Worm (Caenorhabditis elegans) whole organism, young adult: Measurements from ENCODE around the gene F53G2.12.

Experiments used
- F37B4.10 ChIP-seq: fragments of 200-800 bp; sonication (Bioruptor generic); IDR thresholded peaks from 2 replicates; pipeline ENCODE4 v1.3.6; 2022; ENCODE audit warnings: missing genetic modification characterization, missing compliant biosample characterization
- Y67H2A.10 ChIP-seq: fragments of 200-800 bp; sonication (Bioruptor generic); conservative IDR thresholded peaks from 2 replicates; pipeline ENCODE4 v1.3.6; 2022; ENCODE audit warnings: missing genetic modification reagents, missing genetic modification characterization, missing compliant biosample characterization
- attf-6 ChIP-seq: fragments of 200-800 bp; sonication (Bioruptor generic); IDR thresholded peaks from 2 replicates; pipeline ENCODE4 v1.3.6; 2022; ENCODE audit warnings: missing genetic modification reagents, missing genetic modification characterization, missing compliant biosample characterization
- ceh-40 ChIP-seq: fragments of 200-800 bp; sonication (Bioruptor generic); IDR thresholded peaks from 2 replicates; pipeline ENCODE4 v1.3.6; 2022; ENCODE audit warnings: missing genetic modification characterization, missing compliant biosample characterization
- him-1 ChIP-seq: sonication (generic microtip); optimal IDR thresholded peaks from 2 replicates; lab custom pipeline; 2016; ENCODE audit warnings: missing genotype, missing genetic modification reagents, missing genetic modification characterization, missing compliant biosample characterization
- hlh-12 ChIP-seq: sonication (generic microtip); optimal IDR thresholded peaks from 2 replicates; lab custom pipeline; 2016; ENCODE audit warnings: missing genetic modification characterization, missing compliant biosample characterization
- lag-1 ChIP-seq: fragments of 200-800 bp; sonication (Bioruptor generic); IDR thresholded peaks from 2 replicates; pipeline ENCODE4 v1.3.6; 2022; ENCODE audit warnings: missing genetic modification reagents, missing genetic modification characterization, missing compliant biosample characterization
- mcd-1 ChIP-seq: fragments of 200-800 bp; sonication (Bioruptor generic); IDR thresholded peaks from 2 replicates; pipeline ENCODE4 v1.3.6; 2022; ENCODE audit warnings: missing genetic modification reagents, missing genetic modification characterization, missing compliant biosample characterization
- nfya-1 ChIP-seq: sonication (generic microtip); optimal IDR thresholded peaks from 2 replicates; lab custom pipeline; 2017; ENCODE audit warnings: antibody characterized with exemption, missing compliant biosample characterization, missing genetic modification characterization, borderline replicate concordance; ENCODE audit not compliant: insufficient read depth
- nhr-179 ChIP-seq: sonication (generic microtip); optimal IDR thresholded peaks from 2 replicates; lab custom pipeline; 2016; ENCODE audit warnings: mild to moderate bottlenecking, missing genetic modification characterization, missing compliant biosample characterization
- sdz-38 ChIP-seq: sonication (generic microtip); optimal IDR thresholded peaks from 2 replicates; lab custom pipeline; 2016; ENCODE audit warnings: missing genotype, missing genetic modification characterization, missing compliant biosample characterization
- unc-62 ChIP-seq: fragments of 150-350 bp; optimal IDR thresholded peaks from 2 replicates; lab custom pipeline; 2014; ENCODE audit warnings: missing biosample characterization, missing genetic modification reagents, missing genetic modification characterization
- ztf-25 ChIP-seq: fragments of 200-800 bp; sonication (Bioruptor generic); IDR thresholded peaks from 2 replicates; pipeline ENCODE4 v1.3.6; 2022; ENCODE audit warnings: missing genetic modification reagents, missing genetic modification characterization, missing compliant biosample characterization
- ztf-6 ChIP-seq: fragments of 200-800 bp; sonication (Bioruptor generic); IDR thresholded peaks from 2 replicates; pipeline ENCODE4 v1.3.6; 2022; ENCODE audit warnings: missing genetic modification reagents, missing genetic modification characterization, missing compliant biosample characterization

DNA sequence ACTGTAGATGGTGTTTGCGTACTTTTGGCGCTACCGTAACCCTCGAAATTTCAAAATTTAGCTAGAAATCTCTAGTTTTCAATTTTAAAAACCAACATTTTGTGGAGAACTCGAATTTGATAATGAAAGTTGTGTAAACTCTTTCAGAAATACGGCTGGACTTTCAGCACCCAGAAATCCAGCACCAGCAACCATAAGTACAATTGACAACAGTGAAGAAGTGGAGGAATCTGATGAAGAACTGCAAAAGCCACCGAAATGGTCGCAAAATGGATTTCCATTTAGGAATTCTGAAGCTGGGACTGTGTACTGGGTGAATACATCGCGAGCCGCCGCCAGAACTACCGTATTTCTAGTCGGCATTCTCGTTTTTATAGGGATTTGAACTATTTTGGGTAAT, 4.6 kb upstream of the F53G2.12 start, which contains the start of gene F53G2.13:
- no peak for TF ChIP-seq him-1 (tag; lab: Kevin White, UChicago)
- no peak for TF ChIP-seq ztf-25 (GFP tag; lab: Robert Waterston, UW)
- no peak for TF ChIP-seq hlh-12 (tag; lab: Kevin White, UChicago)
- no peak for TF ChIP-seq unc-62
- no peak for TF ChIP-seq Y67H2A.10 (GFP tag; lab: Robert Waterston, UW)
- no peak for TF ChIP-seq mcd-1
- TF ChIP-seq attf-6 (GFP tag; lab: Robert Waterston, UW) = no peak
- TF ChIP-seq sdz-38 = no peak
- no peak for TF ChIP-seq ceh-40
- no peak for TF ChIP-seq ztf-6 (GFP tag; lab: Robert Waterston, UW)
- no peak for TF ChIP-seq F37B4.10 (GFP tag; lab: Robert Waterston, UW)
- TF ChIP-seq nhr-179 = no peak
- no peak for TF ChIP-seq lag-1 (GFP tag; lab: Robert Waterston, UW)
- TF ChIP-seq nfya-1 (tag; lab: Kevin White, UChicago) = no peak
